Worm (Caenorhabditis elegans) whole organism, L4 larva: ENCODE results near the gene gly-1.

Experiments
- F26F4.8 ChIP-seq: fragments of 200-800 bp; sonication (Bioruptor generic); conservative IDR thresholded peaks from 2 replicates; pipeline ENCODE4 v1.3.6; 2022; ENCODE audit warnings: missing genetic modification characterization, missing compliant biosample characterization
- F37D6.2 ChIP-seq: sonication (generic microtip); optimal IDR thresholded peaks from 2 replicates; lab custom pipeline; 2016; ENCODE audit warnings: mild to moderate bottlenecking, missing genetic modification characterization, missing compliant biosample characterization
- F44E2.7 ChIP-seq: fragments of 200-800 bp; sonication (Bioruptor generic); IDR thresholded peaks from 2 replicates; pipeline ENCODE4 v2.1.2; 2022; ENCODE audit warnings: missing genetic modification characterization, missing compliant biosample characterization
- T20F7.1 ChIP-seq: fragments of 200-800 bp; sonication (Bioruptor generic); optimal IDR thresholded peaks from 2 replicates; lab custom pipeline; 2018; ENCODE audit warnings: mild to moderate bottlenecking, missing genetic modification characterization, missing compliant biosample characterization
- Y105C5A.15 ChIP-seq: fragments of 200-800 bp; sonication (Bioruptor generic); IDR thresholded peaks from 2 replicates; pipeline ENCODE4 v1.3.6; 2022; ENCODE audit warnings: missing genetic modification characterization, missing compliant biosample characterization
- Y48G9A.11 ChIP-seq: fragments of 200-800 bp; sonication (Bioruptor generic); IDR thresholded peaks from 2 replicates; pipeline ENCODE4 v1.3.6; 2022; ENCODE audit warnings: missing genetic modification reagents, missing genetic modification characterization, missing compliant biosample characterization
- ZK546.5 ChIP-seq, 2 experiments: sonication (generic microtip); optimal IDR thresholded peaks; 2 replicates each; lab custom pipeline; 2017; ENCODE audit warnings: missing biosample characterization in 2 of 2, missing genetic modification characterization in 2 of 2
- aha-1 ChIP-seq: fragments of 150-350 bp; peaks from one replicate; lab custom pipeline; 2014; ENCODE audit warnings: missing biosample characterization, missing genetic modification characterization
- aly-2 ChIP-seq: sonication (generic microtip); optimal IDR thresholded peaks from 2 replicates; lab custom pipeline; 2018; ENCODE audit warnings: missing biosample characterization, missing genetic modification characterization
- ceh-32 ChIP-seq: sonication (generic microtip); optimal IDR thresholded peaks from 2 replicates; lab custom pipeline; 2016; ENCODE audit warnings: mild to moderate bottlenecking, missing genetic modification characterization, missing compliant biosample characterization; ENCODE audit not compliant: poor library complexity
- ceh-62 ChIP-seq: sonication (generic microtip); optimal IDR thresholded peaks from 2 replicates; lab custom pipeline; 2017; ENCODE audit warnings: missing biosample characterization, missing genetic modification characterization
- ctbp-1 ChIP-seq: fragments of 200-800 bp; sonication (Bioruptor generic); IDR thresholded peaks from 2 replicates; pipeline ENCODE4 v1.3.6; 2022; ENCODE audit warnings: missing genetic modification reagents, missing genetic modification characterization, missing compliant biosample characterization
- daf-12 ChIP-seq: fragments of 150-350 bp; optimal IDR thresholded peaks from 2 replicates; lab custom pipeline; 2014; ENCODE audit warnings: missing biosample characterization, missing genetic modification reagents, missing genetic modification characterization
- daf-19 ChIP-seq: fragments of 200-800 bp; sonication (Bioruptor generic); conservative IDR thresholded peaks from 2 replicates; pipeline ENCODE4 v1.3.6; 2022; ENCODE audit warnings: missing genetic modification characterization, missing compliant biosample characterization
- daf-8 ChIP-seq: fragments of 200-800 bp; sonication (Bioruptor generic); IDR thresholded peaks from 2 replicates; pipeline ENCODE4 v1.3.6; 2022; ENCODE audit warnings: missing genetic modification characterization, missing compliant biosample characterization
- dmd-6 ChIP-seq: fragments of 200-800 bp; sonication (Bioruptor generic); IDR thresholded peaks from 2 replicates; pipeline ENCODE4 v1.3.6; 2022; ENCODE audit warnings: missing genetic modification reagents, missing genetic modification characterization, missing compliant biosample characterization
- dmd-8 ChIP-seq: fragments of 200-800 bp; sonication (Bioruptor generic); IDR thresholded peaks from 2 replicates; pipeline ENCODE4 v1.3.6; 2022; ENCODE audit warnings: missing genetic modification characterization, missing compliant biosample characterization
- dmd-9 ChIP-seq: fragments of 200-800 bp; sonication (Bioruptor generic); IDR thresholded peaks from 2 replicates; pipeline ENCODE4 v1.3.6; 2022; ENCODE audit warnings: missing genetic modification reagents, missing genetic modification characterization, missing compliant biosample characterization
- dpl-1 ChIP-seq: fragments of 150-350 bp; optimal IDR thresholded peaks from 2 replicates; lab custom pipeline; 2014; ENCODE audit warnings: missing biosample characterization, missing genetic modification reagents, missing genetic modification characterization
- egl-27 ChIP-seq: sonication (generic microtip); optimal IDR thresholded peaks from 3 replicates; lab custom pipeline; 2017; ENCODE audit warnings: missing biosample characterization, missing genetic modification reagents, missing genetic modification characterization
- fkh-10 ChIP-seq: fragments of 150-350 bp; optimal IDR thresholded peaks from 2 replicates; lab custom pipeline; 2014; ENCODE audit warnings: missing biosample characterization, missing genetic modification reagents, missing genetic modification characterization
- gei-8 ChIP-seq: fragments of 200-800 bp; sonication (Bioruptor generic); optimal IDR thresholded peaks from 2 replicates; lab custom pipeline; 2018; ENCODE audit warnings: mild to moderate bottlenecking, missing genetic modification characterization, missing compliant biosample characterization
- hif-1 ChIP-seq, 2 experiments: sonication (generic microtip); optimal IDR thresholded peaks; 2 replicates each; lab custom pipeline; 2016 to 2017; ENCODE audit warnings: missing compliant biosample characterization in 2 of 2, missing genetic modification characterization in 2 of 2, missing genetic modification reagents in 2 of 2, missing genotype in 2 of 2, mild to moderate bottlenecking in 1 of 2
- hlh-30 ChIP-seq: sonication (generic microtip); optimal IDR thresholded peaks from 2 replicates; lab custom pipeline; 2017; ENCODE audit warnings: antibody characterized with exemption, mild to moderate bottlenecking, missing genetic modification characterization, missing compliant biosample characterization; ENCODE audit not compliant: insufficient read depth
- hmg-1.1 ChIP-seq: fragments of 200-800 bp; sonication (Bioruptor generic); IDR thresholded peaks from 2 replicates; pipeline ENCODE4 v1.3.6; 2022; ENCODE audit warnings: missing genetic modification reagents, missing genetic modification characterization, missing compliant biosample characterization
- lin-1 ChIP-seq: fragments of 200-800 bp; sonication (Bioruptor generic); IDR thresholded peaks from 2 replicates; pipeline ENCODE4 v1.3.6; 2022; ENCODE audit warnings: missing genetic modification reagents, missing genetic modification characterization, missing compliant biosample characterization
- lin-15B ChIP-seq: fragments of 150-350 bp; sonication (generic microtip); optimal IDR thresholded peaks from 3 replicates; lab custom pipeline; 2014; ENCODE audit warnings: missing biosample characterization, missing genetic modification characterization
- lin-29 ChIP-seq: fragments of 200-800 bp; sonication (Bioruptor generic); IDR thresholded peaks from 2 replicates; pipeline ENCODE4 v1.3.6; 2022; ENCODE audit warnings: missing genetic modification reagents, missing genetic modification characterization, missing compliant biosample characterization
- lir-3 ChIP-seq: sonication (generic microtip); optimal IDR thresholded peaks from 2 replicates; lab custom pipeline; 2016; ENCODE audit warnings: mild to moderate bottlenecking, missing genetic modification characterization, missing compliant biosample characterization
- mdl-1 ChIP-seq, 2 experiments: fragments of 150-350 bp in 1 of 2; sonication (generic microtip) in 1 of 2; optimal IDR thresholded peaks; 2 replicates each; lab custom pipeline; 2014 to 2017; ENCODE audit warnings: missing biosample characterization in 2 of 2, missing genetic modification characterization in 2 of 2
- mep-1 ChIP-seq: fragments of 150-350 bp; sonication (generic microtip); optimal IDR thresholded peaks from 3 replicates; lab custom pipeline; 2014; ENCODE audit warnings: missing biosample characterization, missing genetic modification characterization
- mxl-2 ChIP-seq: fragments of 200-800 bp; sonication (Bioruptor generic); conservative IDR thresholded peaks from 2 replicates; pipeline ENCODE4 v1.3.6; 2022; ENCODE audit warnings: missing genetic modification reagents, missing genetic modification characterization, missing compliant biosample characterization
- nhr-102 ChIP-seq: sonication (generic microtip); optimal IDR thresholded peaks from 2 replicates; lab custom pipeline; 2016; ENCODE audit warnings: mild to moderate bottlenecking, missing genetic modification characterization, moderate library complexity, missing compliant biosample characterization
- nhr-48 ChIP-seq: sonication (generic microtip); optimal IDR thresholded peaks from 2 replicates; lab custom pipeline; 2016; ENCODE audit warnings: mild to moderate bottlenecking, missing genetic modification characterization, missing compliant biosample characterization
- nhr-77 ChIP-seq: fragments of 150-350 bp; optimal IDR thresholded peaks from 2 replicates; lab custom pipeline; 2014; ENCODE audit warnings: missing biosample characterization, missing genetic modification characterization
- pha-4 ChIP-seq, 2 experiments: fragments of 150-350 bp in 1 of 2; fragments of 200-800 bp in 1 of 2; sonication (Bioruptor generic) in 1 of 2; IDR thresholded peaks in 1 of 2; optimal IDR thresholded peaks in 1 of 2; 2 replicates each; pipeline versions ENCODE4 v1.3.6 to Lab custom; 2014 to 2022; ENCODE audit warnings: missing genetic modification characterization in 2 of 2, missing genetic modification reagents in 2 of 2, missing biosample characterization in 1 of 2, missing compliant biosample characterization in 1 of 2
- pqm-1 ChIP-seq: sonication (generic microtip); optimal IDR thresholded peaks from 2 replicates; lab custom pipeline; 2017; ENCODE audit warnings: missing biosample characterization, missing genetic modification characterization
- saeg-2 ChIP-seq: fragments of 200-800 bp; sonication (Bioruptor generic); IDR thresholded peaks from 2 replicates; pipeline ENCODE4 v1.3.6; 2022; ENCODE audit warnings: missing genetic modification reagents, missing genetic modification characterization, missing compliant biosample characterization
- set-16 ChIP-seq: fragments of 200-800 bp; sonication (Bioruptor generic); IDR thresholded peaks from 2 replicates; pipeline ENCODE4 v1.3.6; 2022; ENCODE audit warnings: missing genetic modification reagents, missing genetic modification characterization, missing compliant biosample characterization
- spr-1 ChIP-seq: sonication (generic microtip); optimal IDR thresholded peaks from 2 replicates; lab custom pipeline; 2016; ENCODE audit warnings: mild to moderate bottlenecking, missing genetic modification characterization, missing compliant biosample characterization
- tag-97 ChIP-seq: fragments of 200-800 bp; sonication (Bioruptor generic); IDR thresholded peaks from 2 replicates; pipeline ENCODE4 v1.3.6; 2022; ENCODE audit warnings: missing genetic modification characterization, missing compliant biosample characterization
- tra-1 ChIP-seq: fragments of 200-800 bp; sonication (Bioruptor generic); IDR thresholded peaks from 2 replicates; pipeline ENCODE4 v1.3.6; 2022; ENCODE audit warnings: missing genetic modification reagents, missing genetic modification characterization, missing compliant biosample characterization
- unc-130 ChIP-seq: sonication (generic microtip); optimal IDR thresholded peaks from 2 replicates; lab custom pipeline; 2016; ENCODE audit warnings: missing genetic modification reagents, missing genetic modification characterization, missing compliant biosample characterization
- unc-39 ChIP-seq: sonication (generic microtip); optimal IDR thresholded peaks from 2 replicates; lab custom pipeline; 2017; ENCODE audit warnings: missing biosample characterization, missing genetic modification characterization
- zip-2 ChIP-seq: fragments of 150-350 bp; optimal IDR thresholded peaks from 2 replicates; lab custom pipeline; 2014; ENCODE audit warnings: missing biosample characterization, missing genetic modification characterization
- ztf-11 ChIP-seq: fragments of 150-350 bp; optimal IDR thresholded peaks from 2 replicates; lab custom pipeline; 2014; ENCODE audit warnings: missing biosample characterization, missing genetic modification characterization
- ztf-7 ChIP-seq: fragments of 150-350 bp; optimal IDR thresholded peaks from 2 replicates; lab custom pipeline; 2014; ENCODE audit warnings: missing biosample characterization, missing genetic modification characterization

gly-1 gene

DNA sequence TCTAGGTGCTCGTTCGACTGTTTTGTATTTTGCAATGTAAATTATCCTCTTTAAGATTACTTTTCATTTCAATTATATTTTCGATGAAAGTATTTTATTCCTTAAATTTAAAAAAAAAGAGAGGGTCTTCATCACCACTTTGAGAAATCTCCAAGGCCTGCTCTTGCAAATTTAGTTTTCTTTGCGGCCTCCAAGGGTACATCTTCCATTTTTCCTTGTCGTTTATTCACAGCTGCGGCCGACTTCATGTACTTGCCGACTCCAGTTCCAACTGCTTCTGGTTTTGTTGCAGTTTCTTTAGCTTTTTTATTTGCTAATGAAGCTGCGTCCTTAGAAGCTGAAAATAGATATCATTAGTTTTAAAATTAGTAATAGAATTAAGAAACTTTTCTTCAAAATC lies 31.3 kb downstream of the gly-1 start (continued):
- TF ChIP-seq lin-15B (tag; lab: Kevin White, UChicago) (no peak), lir-3 (tag; lab: Kevin White, UChicago) (no peak), tra-1 (GFP tag; lab: Robert Waterston, UW) (no peak), aha-1 (tag; lab: Kevin White, UChicago) (peak; percentile 57), unc-39 (no peak), hlh-30 (tag; lab: Kevin White, UChicago) (no peak), ceh-32 (tag; lab: Kevin White, UChicago) (no peak), pha-4 (GFP tag; IDR thresholded peaks at IDR 0.05; lab: Robert Waterston, UW) (no peak), pha-4 (tag; optimal IDR thresholded peaks at IDR 0.05; lab: Kevin White, UChicago) (no peak), dmd-9 (no peak), fkh-10 (GFP tag; lab: Kevin White, UChicago) (no peak), Y105C5A.15 (GFP tag; lab: Robert Waterston, UW) (no peak), nhr-102 (tag; lab: Kevin White, UChicago) (no peak)

DNA sequence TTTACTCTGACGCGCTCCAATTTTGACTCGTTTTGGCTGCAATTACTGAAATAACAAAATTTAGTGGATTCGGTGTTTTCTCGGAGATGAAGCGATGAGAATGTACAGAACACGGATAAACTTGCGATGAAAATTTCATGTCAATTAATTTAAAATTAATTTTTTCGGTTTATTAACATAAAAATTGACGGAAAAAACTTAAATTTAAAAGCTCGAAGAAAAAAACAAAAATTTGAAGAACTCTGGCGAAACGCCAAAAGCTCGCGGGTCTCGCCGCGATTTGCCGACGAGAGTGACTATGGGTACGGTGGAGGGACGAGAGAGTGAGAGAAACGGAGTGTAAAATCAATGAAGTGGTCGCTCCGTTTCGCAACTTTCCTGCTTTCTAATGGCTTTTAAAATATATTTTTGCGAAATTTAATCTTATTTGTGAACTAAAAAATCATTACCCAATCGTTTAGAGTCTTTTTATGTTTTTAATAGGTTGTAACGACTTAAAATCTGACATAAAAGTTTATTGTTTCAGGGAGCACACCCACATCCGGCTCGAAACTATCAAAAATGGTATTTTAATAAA lies 33.2 kb downstream of the gly-1 start, which contains the start of the genes gmps-1 and cap-2:
Gene gmps-1 (minus strand): TSS at position 51 of the 577 bp plus-strand sequence.
Gene cap-2 (plus strand): TSS at position 527 of the 577 bp plus-strand sequence.
- peak; percentile 72 for TF ChIP-seq zip-2 (tag; lab: Kevin White, UChicago)
- no peak for TF ChIP-seq F44E2.7
- peak; percentile 78 for TF ChIP-seq Y48G9A.11 (GFP tag; lab: Robert Waterston, UW)
- peak; percentile 84 for TF ChIP-seq tra-1 (GFP tag; lab: Robert Waterston, UW)
- TF ChIP-seq ZK546.5 (tag; optimal IDR thresholded peaks at IDR 0.05; lab: Kevin White, UChicago): peak in 1 of 2 experiments; percentile 20
- TF ChIP-seq dmd-6 (GFP tag; lab: Robert Waterston, UW): peak; percentile 95
- TF ChIP-seq daf-12 (tag; lab: Kevin White, UChicago): no peak
- peak; percentile 61 to 78 for TF ChIP-seq mdl-1 (tag; optimal IDR thresholded peaks at IDR 0.05; lab: Kevin White, UChicago)
- TF ChIP-seq set-16 (GFP tag; lab: Robert Waterston, UW): peak; percentile 74
- no peak for TF ChIP-seq F26F4.8 (GFP tag; lab: Robert Waterston, UW)
- TF ChIP-seq ztf-11 (tag; lab: Kevin White, UChicago): no peak
- peak; percentile 76; the same call in 1 of the 2 replicates for TF ChIP-seq mxl-2 (GFP tag; lab: Robert Waterston, UW)
- TF ChIP-seq nhr-77 (tag; lab: Kevin White, UChicago): peak; percentile 96
- 0 out of 2 replicates have a peak, but pooled peaks have one; percentile 13 for TF ChIP-seq tag-97 (GFP tag; lab: Robert Waterston, UW)
- TF ChIP-seq mep-1 (tag; lab: Kevin White, UChicago): peak; percentile 99
- peak; percentile 71 for TF ChIP-seq gei-8
- peak; percentile 70 for TF ChIP-seq unc-130
- peak; percentile 68 to 87 for TF ChIP-seq hif-1 (tag; optimal IDR thresholded peaks at IDR 0.05; lab: Kevin White, UChicago)
- TF ChIP-seq lin-15B (tag; lab: Kevin White, UChicago): peak; percentile 43
- peak; percentile 91 for TF ChIP-seq F37D6.2 (tag; lab: Kevin White, UChicago)
- peak; percentile 91 for TF ChIP-seq dpl-1 (GFP tag; lab: Kevin White, UChicago)
- TF ChIP-seq nhr-48 (tag; lab: Kevin White, UChicago): peak; percentile 90
- peak; percentile 92 for TF ChIP-seq hlh-30 (tag; lab: Kevin White, UChicago)
- peak; percentile 12 for TF ChIP-seq pqm-1
- TF ChIP-seq daf-8 (GFP tag; lab: Robert Waterston, UW): no peak
- peak; percentile 56; the same call in 1 of the 2 replicates for TF ChIP-seq Y105C5A.15 (GFP tag; lab: Robert Waterston, UW)
- peak; percentile 97 for TF ChIP-seq ctbp-1
- peak; percentile 94 for TF ChIP-seq spr-1 (tag; lab: Kevin White, UChicago)
- TF ChIP-seq ceh-62: no peak
- TF ChIP-seq hmg-1.1 (GFP tag; lab: Robert Waterston, UW): peak; percentile 98
- peak; percentile 89 for TF ChIP-seq T20F7.1 (GFP tag; lab: Kevin White, UChicago)
- TF ChIP-seq ztf-7 (tag; lab: Kevin White, UChicago): peak; percentile 92
- TF ChIP-seq dmd-8: peak; percentile 70; the same call in 1 of the 2 replicates
- TF ChIP-seq egl-27: no peak
- peak; percentile 55 for TF ChIP-seq lir-3 (tag; lab: Kevin White, UChicago)
- peak; percentile 86 for TF ChIP-seq lin-29 (GFP tag; lab: Robert Waterston, UW)
- TF ChIP-seq saeg-2: peak; percentile 91
- TF ChIP-seq daf-19: peak; percentile 69; the same call in 1 of the 2 replicates
- TF ChIP-seq aly-2 (tag; lab: Kevin White, UChicago): no peak
- TF ChIP-seq fkh-10 (GFP tag; lab: Kevin White, UChicago): peak; percentile 95
- TF ChIP-seq unc-39: no peak
- TF ChIP-seq lin-1 (GFP tag; lab: Robert Waterston, UW): peak; percentile 86
